Worm (Caenorhabditis elegans) whole organism, L4/young adult: ENCODE data around the gene rgs-10.

Experiments used
- W03F9.2 ChIP-seq: fragments of 150-350 bp; optimal IDR thresholded peaks from 2 replicates; lab custom pipeline; 2014; ENCODE audit warnings: missing biosample characterization, missing genetic modification characterization
- dao-5 ChIP-seq: sonication (generic microtip); optimal IDR thresholded peaks from 2 replicates; lab custom pipeline; 2016; ENCODE audit warnings: missing genotype, missing genetic modification characterization, moderate library complexity, missing compliant biosample characterization
- him-1 ChIP-seq: sonication (generic microtip); optimal IDR thresholded peaks from 2 replicates; lab custom pipeline; 2016; ENCODE audit warnings: missing genotype, missing genetic modification reagents, missing genetic modification characterization, missing compliant biosample characterization

DNA sequence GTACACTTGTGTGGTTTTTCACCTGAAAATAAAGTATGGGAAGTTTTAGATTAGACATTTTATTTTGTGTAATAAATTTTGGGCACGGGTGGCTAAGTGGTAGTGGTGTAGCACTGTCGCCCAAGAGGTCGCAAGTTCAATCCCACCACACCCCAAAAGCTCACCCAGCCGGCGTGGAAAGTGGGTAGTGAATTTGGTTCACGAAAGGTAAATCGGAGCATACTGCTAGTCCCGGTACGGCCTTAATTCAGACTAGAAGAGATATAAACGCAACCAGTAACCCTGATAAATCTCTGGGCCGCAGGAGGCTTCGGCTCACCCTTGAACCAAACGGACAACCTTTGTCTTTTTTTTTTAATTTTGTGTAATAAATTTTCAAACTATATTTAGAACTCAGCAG is 10.8 kb upstream of the rgs-10 start:
- TF ChIP-seq dao-5 (tag; lab: Kevin White, UChicago) (no peak), W03F9.2 (tag; lab: Kevin White, UChicago) (no peak), him-1 (tag; lab: Kevin White, UChicago) (no peak)
